Worm (Caenorhabditis elegans) whole organism, young adult: ENCODE results near the gene degl-2.

Experiments used
- F37B4.10 ChIP-seq: fragments of 200-800 bp; sonication (Bioruptor generic); IDR thresholded peaks from 2 replicates; pipeline ENCODE4 v1.3.6; 2022; ENCODE audit warnings: missing genetic modification characterization, missing compliant biosample characterization
- ZK185.1 ChIP-seq: sonication (generic microtip); optimal IDR thresholded peaks from 2 replicates; lab custom pipeline; 2016; ENCODE audit warnings: mild to moderate bottlenecking, missing genetic modification characterization, missing compliant biosample characterization; ENCODE audit not compliant: poor library complexity, severe bottlenecking
- cebp-1 ChIP-seq, 2 experiments: fragments of 200-800 bp in 1 of 2; sonication (Bioruptor generic) in 1 of 2; sonication (generic microtip) in 1 of 2; IDR thresholded peaks in 1 of 2; optimal IDR thresholded peaks in 1 of 2; 2 replicates each; pipeline versions ENCODE4 v1.3.6 to Lab custom; 2017 to 2022; ENCODE audit warnings: missing compliant biosample characterization in 2 of 2, missing genetic modification characterization in 2 of 2, mild to moderate bottlenecking in 1 of 2, missing genetic modification reagents in 1 of 2, moderate library complexity in 1 of 2
- dpff-1 ChIP-seq: sonication (generic microtip); optimal IDR thresholded peaks from 2 replicates; lab custom pipeline; 2017; ENCODE audit warnings: mild to moderate bottlenecking, missing genetic modification characterization, missing compliant biosample characterization
- snpc-1.1 ChIP-seq: sonication (generic microtip); optimal IDR thresholded peaks from 2 replicates; lab custom pipeline; 2017; ENCODE audit warnings: missing genetic modification characterization, mild to moderate bottlenecking, missing compliant biosample characterization, antibody characterized with exemption, moderate library complexity, missing genotype, missing genetic modification reagents; ENCODE audit not compliant: insufficient read depth

ce11 chrIV:9682514-9682913 lies 39.2 kb downstream of the degl-2 start, which contains the start of gene ins-7:
- TF ChIP-seq cebp-1 (GFP tag; IDR thresholded peaks at IDR 0.05; lab: Robert Waterston, UW), result no peak
- no peak for TF ChIP-seq cebp-1 (tag; optimal IDR thresholded peaks at IDR 0.05; lab: Kevin White, UChicago)
- TF ChIP-seq F37B4.10 (GFP tag; lab: Robert Waterston, UW), result no peak
- no peak for TF ChIP-seq ZK185.1 (tag; lab: Kevin White, UChicago)
- TF ChIP-seq dpff-1 (tag; lab: Kevin White, UChicago), result no peak
- TF ChIP-seq snpc-1.1 (tag; lab: Kevin White, UChicago), result no peak
